Worm (Caenorhabditis elegans) whole organism, L4 larva: Measurements from ENCODE around the gene T25E12.6.

Experiments
- F49E8.2 ChIP-seq: sonication (generic microtip); optimal IDR thresholded peaks from 2 replicates; lab custom pipeline; 2016; ENCODE audit warnings: missing compliant biosample characterization, mild to moderate bottlenecking, missing genetic modification characterization, borderline replicate concordance
- T26A8.4 ChIP-seq: fragments of 200-800 bp; sonication (Bioruptor generic); IDR thresholded peaks from 2 replicates; pipeline ENCODE4 v1.3.6; 2022; ENCODE audit warnings: missing genetic modification characterization, missing compliant biosample characterization
- ZK337.2 ChIP-seq: fragments of 200-800 bp; sonication (Bioruptor generic); IDR thresholded peaks from 2 replicates; pipeline ENCODE4 v1.3.6; 2022; ENCODE audit warnings: missing genetic modification reagents, missing genetic modification characterization, missing compliant biosample characterization
- aha-1 ChIP-seq: fragments of 150-350 bp; peaks from one replicate; lab custom pipeline; 2014; ENCODE audit warnings: missing biosample characterization, missing genetic modification characterization
- ceh-28 ChIP-seq: fragments of 150-350 bp; optimal IDR thresholded peaks from 2 replicates; lab custom pipeline; 2014; ENCODE audit warnings: missing biosample characterization, missing genetic modification reagents, missing genetic modification characterization
- ceh-44 ChIP-seq: fragments of 200-800 bp; sonication (Bioruptor generic); IDR thresholded peaks from 2 replicates; pipeline ENCODE4 v1.3.6; 2022; ENCODE audit warnings: missing genetic modification reagents, missing genetic modification characterization, missing compliant biosample characterization
- ces-1 ChIP-seq: fragments of 150-350 bp; sonication (generic microtip); optimal IDR thresholded peaks from 4 replicates; lab custom pipeline; 2014; ENCODE audit warnings: missing biosample characterization, missing genetic modification reagents, missing genetic modification characterization
- daf-12 ChIP-seq: fragments of 150-350 bp; optimal IDR thresholded peaks from 2 replicates; lab custom pipeline; 2014; ENCODE audit warnings: missing biosample characterization, missing genetic modification reagents, missing genetic modification characterization
- daf-19 ChIP-seq: fragments of 200-800 bp; sonication (Bioruptor generic); conservative IDR thresholded peaks from 2 replicates; pipeline ENCODE4 v1.3.6; 2022; ENCODE audit warnings: missing genetic modification characterization, missing compliant biosample characterization
- daf-8 ChIP-seq: fragments of 200-800 bp; sonication (Bioruptor generic); IDR thresholded peaks from 2 replicates; pipeline ENCODE4 v1.3.6; 2022; ENCODE audit warnings: missing genetic modification characterization, missing compliant biosample characterization
- hlh-11 ChIP-seq: fragments of 200-800 bp; sonication (Bioruptor generic); optimal IDR thresholded peaks from 2 replicates; lab custom pipeline; 2018; ENCODE audit warnings: mild to moderate bottlenecking, missing genetic modification characterization, missing compliant biosample characterization
- lin-38 ChIP-seq: fragments of 200-800 bp; sonication (Bioruptor generic); IDR thresholded peaks from 2 replicates; pipeline ENCODE4 v1.3.6; 2022; ENCODE audit warnings: missing genetic modification reagents, missing genetic modification characterization, missing compliant biosample characterization
- madf-5 ChIP-seq, 2 experiments: fragments of 200-800 bp; sonication (Bioruptor generic); IDR thresholded peaks; 2 replicates each; pipeline ENCODE4 v1.3.6; 2022; ENCODE audit warnings: missing compliant biosample characterization in 2 of 2, missing genetic modification characterization in 2 of 2
- mep-1 ChIP-seq: fragments of 150-350 bp; sonication (generic microtip); optimal IDR thresholded peaks from 3 replicates; lab custom pipeline; 2014; ENCODE audit warnings: missing biosample characterization, missing genetic modification characterization
- nhr-10 ChIP-seq: fragments of 150-350 bp; optimal IDR thresholded peaks from 2 replicates; lab custom pipeline; 2014; ENCODE audit warnings: missing biosample characterization, missing genetic modification characterization
- nhr-102 ChIP-seq: sonication (generic microtip); optimal IDR thresholded peaks from 2 replicates; lab custom pipeline; 2016; ENCODE audit warnings: mild to moderate bottlenecking, missing genetic modification characterization, moderate library complexity, missing compliant biosample characterization
- nhr-11 ChIP-seq: fragments of 150-350 bp; optimal IDR thresholded peaks from 2 replicates; lab custom pipeline; 2014; ENCODE audit warnings: missing biosample characterization, missing genetic modification characterization
- nhr-76 ChIP-seq: fragments of 150-350 bp; optimal IDR thresholded peaks from 2 replicates; lab custom pipeline; 2014; ENCODE audit warnings: missing biosample characterization, missing genetic modification characterization
- saeg-2 ChIP-seq: fragments of 200-800 bp; sonication (Bioruptor generic); IDR thresholded peaks from 2 replicates; pipeline ENCODE4 v1.3.6; 2022; ENCODE audit warnings: missing genetic modification reagents, missing genetic modification characterization, missing compliant biosample characterization
- set-16 ChIP-seq: fragments of 200-800 bp; sonication (Bioruptor generic); IDR thresholded peaks from 2 replicates; pipeline ENCODE4 v1.3.6; 2022; ENCODE audit warnings: missing genetic modification reagents, missing genetic modification characterization, missing compliant biosample characterization
- skn-1 ChIP-seq: fragments of 150-350 bp; optimal IDR thresholded peaks from 2 replicates; lab custom pipeline; 2014; ENCODE audit warnings: missing biosample characterization, missing genetic modification characterization
- snpc-4 ChIP-seq: fragments of 150-350 bp; optimal IDR thresholded peaks from 2 replicates; lab custom pipeline; 2014; ENCODE audit warnings: missing biosample characterization, missing genetic modification characterization
- spr-3 ChIP-seq: fragments of 200-800 bp; sonication (Bioruptor generic); optimal IDR thresholded peaks from 2 replicates; lab custom pipeline; 2018; ENCODE audit warnings: mild to moderate bottlenecking, missing genetic modification characterization, missing compliant biosample characterization
- tag-97 ChIP-seq: fragments of 200-800 bp; sonication (Bioruptor generic); IDR thresholded peaks from 2 replicates; pipeline ENCODE4 v1.3.6; 2022; ENCODE audit warnings: missing genetic modification characterization, missing compliant biosample characterization
- unc-130 ChIP-seq: sonication (generic microtip); optimal IDR thresholded peaks from 2 replicates; lab custom pipeline; 2016; ENCODE audit warnings: missing genetic modification reagents, missing genetic modification characterization, missing compliant biosample characterization
- unc-62 ChIP-seq, 3 experiments: fragments of 150-350 bp in 1 of 3; sonication (generic microtip); optimal IDR thresholded peaks in 2 of 3; peaks in 1 of 3; 1 replicate in 1 of 3; 2 replicates in 2 of 3; lab custom pipeline; 2014 to 2017; ENCODE audit warnings: missing biosample characterization in 3 of 3, missing genetic modification characterization in 3 of 3, missing genetic modification reagents in 3 of 3, missing genotype in 1 of 3
- zfp-2 ChIP-seq: sonication (generic microtip); optimal IDR thresholded peaks from 2 replicates; lab custom pipeline; 2016; ENCODE audit warnings: mild to moderate bottlenecking, missing genetic modification characterization, missing compliant biosample characterization

The T25E12.6 gene

ce11 chrV:16735518-16735917 is 6.7 kb upstream of the T25E12.6 start, which contains the start of the genes clec-38 and clec-34:
clec-38 (minus strand) TSS chrV:16735618.
clec-34 (plus strand) TSS chrV:16735765.
- TF ChIP-seq daf-12 (tag; lab: Kevin White, UChicago) = no peak
- no peak for TF ChIP-seq madf-5 (GFP tag; IDR thresholded peaks at IDR 0.05; lab: Robert Waterston, UW)
- no peak for TF ChIP-seq daf-19 (GFP tag; lab: Robert Waterston, UW)
- TF ChIP-seq unc-62 (GFP tag; optimal IDR thresholded peaks at IDR 0.05 in 1 of 2; lab: Kevin White, UChicago) = peak in 1 of 2 experiments; percentile 4
- TF ChIP-seq unc-62 (tag; optimal IDR thresholded peaks at IDR 0.05; lab: Kevin White, UChicago) = no peak

- TF ChIP-seq spr-3 (GFP tag; lab: Kevin White, UChicago) (no peak), ces-1 (no peak), nhr-11 (tag; lab: Kevin White, UChicago) (no peak), daf-8 (GFP tag; lab: Robert Waterston, UW) (no peak)
- TF ChIP-seq, all 104 proteins: peak for 0
These were observed 3.1 kb upstream of the T25E12.6 start, which contains the start of the genes clec-29 and clec-39 for ce11 chrV:16739100-16739499. clec-29 (minus strand) TSS chrV:16739200. clec-39 (plus strand) TSS chrV:16739268.

- TF ChIP-seq unc-130 (peak; percentile 16), madf-5 (GFP tag; IDR thresholded peaks at IDR 0.05; lab: Robert Waterston, UW) (0 out of 4 replicates have a peak, but pooled peaks of 1 of the 2 experiments have one; percentile 57), F49E8.2 (peak; percentile 1), hlh-11 (tag; lab: Kevin White, UChicago) (no peak)
These were observed 2.6 kb downstream of the T25E12.6 start for ce11 chrV:16744783-16745182.

- TF ChIP-seq tag-97 (GFP tag; lab: Robert Waterston, UW) (no peak), aha-1 (tag; lab: Kevin White, UChicago) (peak; percentile 85), saeg-2 (GFP tag; lab: Robert Waterston, UW) (no peak), ceh-28 (tag; lab: Kevin White, UChicago) (no peak), ceh-44 (GFP tag; lab: Robert Waterston, UW) (no peak), T26A8.4 (GFP tag; lab: Robert Waterston, UW) (no peak), set-16 (GFP tag; lab: Robert Waterston, UW) (peak; percentile 75), nhr-10 (tag; lab: Kevin White, UChicago) (no peak)
- TF ChIP-seq, all 104 proteins: peak for 2
These were observed 3.0 kb downstream of the T25E12.6 start for ce11 chrV:16745214-16745613.

- TF ChIP-seq aha-1 (tag; lab: Kevin White, UChicago) (peak; percentile 9), lin-38 (peak; percentile 84), T26A8.4 (GFP tag; lab: Robert Waterston, UW) (no peak)
These were observed 4.2 kb downstream of the T25E12.6 start, which contains the start of gene gyg-2 for ce11 chrV:16746231-16746990. gyg-2 (minus strand) TSS chrV:16746258.

ce11 chrV:16747031-16747672 is 4.9 kb downstream of the T25E12.6 start, which contains the start of gene dkf-2:
dkf-2 (plus strand) TSS chrV:16747622.
- TF ChIP-seq nhr-76 (tag; lab: Kevin White, UChicago) (no peak), F49E8.2 (peak; percentile 46), aha-1 (tag; lab: Kevin White, UChicago) (peak; percentile 20), unc-62 (GFP tag; optimal IDR thresholded peaks at IDR 0.05 in 1 of 2; lab: Kevin White, UChicago) (peak in 1 of 2 experiments; percentile 64), unc-62 (tag; optimal IDR thresholded peaks at IDR 0.05; lab: Kevin White, UChicago) (no peak), ZK337.2 (GFP tag; lab: Robert Waterston, UW) (no peak)
- TF ChIP-seq, all 104 proteins: peak for 3

ce11 chrV:16749473-16749872 is 7.2 kb downstream of the T25E12.6 start:
- TF ChIP-seq snpc-4 = no peak
- TF ChIP-seq skn-1 (tag; lab: Kevin White, UChicago) = no peak
- TF ChIP-seq nhr-102 (tag; lab: Kevin White, UChicago) = no peak
- no peak for TF ChIP-seq zfp-2 (tag; lab: Kevin White, UChicago)
- peak; percentile 9 for TF ChIP-seq ces-1
- no peak for TF ChIP-seq mep-1 (tag; lab: Kevin White, UChicago)
